Fruit fly (Drosophila melanogaster) whole organism, embryonic: ENCODE results near the gene CG4009.
A peak's percentile ranks its signal among the peaks of the same experiment; 100 is the strongest.

ENCODE experiments used
- Atf3 ChIP-seq: fragments of 200-800 bp; sonication (Bioruptor generic); optimal IDR thresholded peaks from 3 replicates; lab custom pipeline; 2016; ENCODE audit warnings: missing biosample characterization, missing genetic modification characterization
- Awh ChIP-seq: fragments of 200-800 bp; sonication (Bioruptor generic); IDR thresholded peaks from 2 replicates; pipeline ENCODE4, ENCODE4 v1.3.6; 2022; ENCODE audit warnings: missing biosample characterization, missing genetic modification characterization
- BtbVII ChIP-seq: fragments of 200-800 bp; sonication (Bioruptor generic); optimal IDR thresholded peaks from 3 replicates; lab custom pipeline; 2017; ENCODE audit warnings: missing biosample characterization, mild to moderate bottlenecking, missing genetic modification characterization
- CG10267 ChIP-seq: fragments of 200-800 bp; sonication (Bioruptor generic); optimal IDR thresholded peaks from 2 replicates; lab custom pipeline; 2018; ENCODE audit warnings: missing biosample characterization, mild to moderate bottlenecking, missing genetic modification characterization, moderate library complexity
- CG10979 ChIP-seq: fragments of 200-800 bp; sonication (Bioruptor generic); optimal IDR thresholded peaks from 2 replicates; lab custom pipeline; 2018; ENCODE audit warnings: missing biosample characterization, mild to moderate bottlenecking, missing genetic modification characterization, moderate library complexity
- CG11247 ChIP-seq: fragments of 200-800 bp; sonication (Bioruptor generic); IDR thresholded peaks from 2 replicates; pipeline ENCODE4 v1.3.6; 2022; ENCODE audit warnings: missing biosample characterization, missing genetic modification characterization
- CG12236 ChIP-seq: fragments of 200-800 bp; sonication (Bioruptor generic); optimal IDR thresholded peaks from 2 replicates; lab custom pipeline; 2016; ENCODE audit warnings: missing biosample characterization, missing genetic modification characterization
- CG13287 ChIP-seq: fragments of 200-800 bp; sonication (Bioruptor generic); IDR thresholded peaks from 2 replicates; pipeline ENCODE4 v1.3.6; 2022; ENCODE audit warnings: missing biosample characterization, missing genetic modification characterization; ENCODE audit not compliant: partially characterized antibody
- CG16779 ChIP-seq: fragments of 200-800 bp; sonication (Bioruptor generic); IDR thresholded peaks from 2 replicates; pipeline ENCODE4 v1.3.6; 2022; ENCODE audit warnings: missing biosample characterization, missing genetic modification characterization
- CG16813 ChIP-seq: fragments of 200-800 bp; sonication (Bioruptor generic); IDR thresholded peaks from 3 replicates; pipeline ENCODE4 v1.3.6; 2022; ENCODE audit warnings: missing biosample characterization, missing genetic modification characterization; ENCODE audit not compliant: partially characterized antibody
- CG1792 ChIP-seq: fragments of 200-800 bp; sonication (Bioruptor generic); optimal IDR thresholded peaks from 2 replicates; lab custom pipeline; 2016; ENCODE audit warnings: missing biosample characterization, missing genetic modification characterization
- CG2875 ChIP-seq: fragments of 200-800 bp; sonication (Bioruptor generic); optimal IDR thresholded peaks from 2 replicates; lab custom pipeline; 2017; ENCODE audit warnings: missing biosample characterization, mild to moderate bottlenecking, missing genetic modification characterization, missing genetic modification reagents
- CG2889 ChIP-seq: fragments of 200-800 bp; sonication (Bioruptor generic); IDR thresholded peaks from 3 replicates; pipeline ENCODE4 v1.3.6; 2022; ENCODE audit warnings: missing biosample characterization, missing genetic modification characterization
- CG6272 ChIP-seq: fragments of 200-800 bp; sonication (Bioruptor generic); IDR thresholded peaks from 2 replicates; pipeline ENCODE4 v1.3.6; 2022; ENCODE audit warnings: missing biosample characterization, missing genetic modification characterization
- CG6689 ChIP-seq: fragments of 200-800 bp; sonication (Bioruptor generic); IDR thresholded peaks from 2 replicates; pipeline ENCODE4 v1.3.6; 2022; ENCODE audit warnings: missing biosample characterization, missing genetic modification characterization
- CG7271 ChIP-seq: fragments of 200-800 bp; sonication (Bioruptor generic); optimal IDR thresholded peaks from 2 replicates; lab custom pipeline; 2018; ENCODE audit warnings: missing biosample characterization, mild to moderate bottlenecking, missing genetic modification characterization, moderate library complexity
- CG7987 ChIP-seq: fragments of 200-800 bp; sonication (Bioruptor generic); optimal IDR thresholded peaks from 2 replicates; lab custom pipeline; 2018; ENCODE audit warnings: missing biosample characterization, mild to moderate bottlenecking, missing genetic modification characterization, moderate library complexity
- CkIIα-i1 ChIP-seq: fragments of 200-800 bp; sonication (Bioruptor generic); IDR thresholded peaks from 2 replicates; pipeline ENCODE4 v1.3.6; 2022; ENCODE audit warnings: missing biosample characterization, missing genetic modification characterization
- CoRest ChIP-seq: fragments of 200-800 bp; sonication (Bioruptor generic); optimal IDR thresholded peaks from 3 replicates; lab custom pipeline; 2018; ENCODE audit warnings: missing biosample characterization, mild to moderate bottlenecking, missing genetic modification characterization, moderate library complexity
- CrebB ChIP-seq: fragments of 200-800 bp; sonication (Bioruptor generic); optimal IDR thresholded peaks from 3 replicates; lab custom pipeline; 2018; ENCODE audit warnings: missing biosample characterization, mild to moderate bottlenecking, missing genetic modification characterization
- E2f2 ChIP-seq: fragments of 200-800 bp; sonication (Bioruptor generic); IDR thresholded peaks from 2 replicates; pipeline ENCODE4 v1.3.6; 2022; ENCODE audit warnings: missing biosample characterization, missing genetic modification characterization
- HLH3B ChIP-seq: fragments of 200-800 bp; sonication (Bioruptor generic); IDR thresholded peaks from 2 replicates; pipeline ENCODE4 v1.3.6; 2022; ENCODE audit warnings: missing biosample characterization, missing genetic modification characterization
- HLH4C ChIP-seq: fragments of 200-800 bp; sonication (Bioruptor generic); IDR thresholded peaks from 3 replicates; pipeline ENCODE4 v1.3.6; 2022; ENCODE audit warnings: missing biosample characterization, missing genetic modification characterization; ENCODE audit not compliant: partially characterized antibody
- Hey ChIP-seq: fragments of 200-800 bp; sonication (Bioruptor generic); optimal IDR thresholded peaks from 3 replicates; lab custom pipeline; 2018; ENCODE audit warnings: missing biosample characterization, mild to moderate bottlenecking, missing genetic modification characterization
- Hmr ChIP-seq: fragments of 200-800 bp; sonication (Bioruptor generic); optimal IDR thresholded peaks from 3 replicates; lab custom pipeline; 2017; ENCODE audit warnings: mild to moderate bottlenecking, missing biosample characterization, missing genetic modification reagents, missing genetic modification characterization
- Hr3 ChIP-seq: fragments of 200-800 bp; sonication (Bioruptor generic); optimal IDR thresholded peaks from 3 replicates; lab custom pipeline; 2016; ENCODE audit warnings: missing biosample characterization, missing genetic modification characterization
- Hr39 ChIP-seq: fragments of >200 bp; optimal IDR thresholded peaks from 2 replicates; lab custom pipeline; 2017
- NFAT ChIP-seq: fragments of 200-800 bp; sonication (Bioruptor generic); IDR thresholded peaks from 2 replicates; pipeline ENCODE4 v1.3.6; 2022; ENCODE audit warnings: missing biosample characterization, missing genetic modification characterization
- Ravus ChIP-seq: fragments of 200-800 bp; sonication (Bioruptor generic); IDR thresholded peaks from 2 replicates; pipeline ENCODE4 v1.3.6; 2022; ENCODE audit warnings: missing biosample characterization, missing genetic modification characterization
- Ssrp ChIP-seq: fragments of 200-800 bp; sonication (Bioruptor generic); optimal IDR thresholded peaks from 2 replicates; lab custom pipeline; 2018; ENCODE audit warnings: missing biosample characterization, mild to moderate bottlenecking, missing genetic modification characterization, moderate library complexity
- bcd ChIP-seq: fragments of 200-800 bp; sonication (Bioruptor generic); optimal IDR thresholded peaks from 2 replicates; lab custom pipeline; 2017; ENCODE audit warnings: missing biosample characterization, mild to moderate bottlenecking, missing genetic modification characterization
- bowl ChIP-seq: fragments of 200-800 bp; sonication (Bioruptor generic); IDR thresholded peaks from 2 replicates; pipeline ENCODE4 v1.3.6; 2022; ENCODE audit warnings: missing biosample characterization, missing genetic modification characterization
- crc ChIP-seq: fragments of 200-800 bp; sonication (Bioruptor generic); optimal IDR thresholded peaks from 2 replicates; lab custom pipeline; 2016; ENCODE audit warnings: missing biosample characterization, missing genetic modification characterization
- cwo ChIP-seq: fragments of 200-800 bp; sonication (Bioruptor generic); optimal IDR thresholded peaks from 3 replicates; lab custom pipeline; 2017; ENCODE audit warnings: missing biosample characterization, missing genetic modification characterization, mild to moderate bottlenecking, moderate library complexity, missing genetic modification reagents
- dpn ChIP-seq, 2 experiments: fragments of 200-800 bp; sonication (Bioruptor generic); optimal IDR thresholded peaks; 3 replicates each; lab custom pipeline; 2016; ENCODE audit warnings: missing biosample characterization in 2 of 2, missing genetic modification characterization in 2 of 2
- fd102C ChIP-seq: fragments of 200-800 bp; sonication (Bioruptor generic); optimal IDR thresholded peaks from 2 replicates; lab custom pipeline; 2018; ENCODE audit warnings: missing biosample characterization, mild to moderate bottlenecking, missing genetic modification characterization, moderate library complexity
- fd96Cb ChIP-seq: fragments of 200-800 bp; sonication (Bioruptor generic); optimal IDR thresholded peaks from 2 replicates; lab custom pipeline; 2018; ENCODE audit warnings: missing biosample characterization, mild to moderate bottlenecking, missing genetic modification characterization, moderate library complexity
- hb ChIP-seq: fragments of 200-800 bp; sonication (Bioruptor generic); IDR thresholded peaks from 3 replicates; pipeline ENCODE4 v1.3.6; 2022; ENCODE audit warnings: missing biosample characterization, missing genetic modification characterization; ENCODE audit not compliant: partially characterized antibody
- kni ChIP-seq: fragments of 200-800 bp; sonication (Bioruptor generic); optimal IDR thresholded peaks from 3 replicates; lab custom pipeline; 2017; ENCODE audit warnings: mild to moderate bottlenecking, missing biosample characterization, missing genetic modification reagents, missing genetic modification characterization
- lilli ChIP-seq: fragments of 200-800 bp; sonication (Bioruptor generic); optimal IDR thresholded peaks from 3 replicates; lab custom pipeline; 2016; ENCODE audit warnings: missing biosample characterization, missing genetic modification characterization
- lov ChIP-seq, 2 experiments: fragments of 200-800 bp in 1 of 2; fragments of >200 bp in 1 of 2; sonication (Bioruptor generic) in 1 of 2; IDR thresholded peaks in 1 of 2; optimal IDR thresholded peaks in 1 of 2; 2 replicates in 1 of 2; 3 replicates in 1 of 2; pipeline versions ENCODE4 v1.3.6 to Lab custom; 2017 to 2022; ENCODE audit warnings: missing biosample characterization in 1 of 2, missing genetic modification characterization in 1 of 2
- nmo ChIP-seq: fragments of 200-800 bp; sonication (Bioruptor generic); optimal IDR thresholded peaks from 2 replicates; lab custom pipeline; 2018; ENCODE audit warnings: missing biosample characterization, mild to moderate bottlenecking, missing genetic modification characterization, moderate library complexity
- oc ChIP-seq: fragments of 200-800 bp; sonication (Bioruptor generic); optimal IDR thresholded peaks from 2 replicates; lab custom pipeline; 2018; ENCODE audit warnings: missing biosample characterization, mild to moderate bottlenecking, missing genetic modification characterization, moderate library complexity
- pb ChIP-seq: fragments of 200-800 bp; sonication (Bioruptor generic); optimal IDR thresholded peaks from 3 replicates; lab custom pipeline; 2016; ENCODE audit warnings: missing biosample characterization, missing genetic modification characterization
- rib ChIP-seq: fragments of 200-800 bp; sonication (Bioruptor generic); IDR thresholded peaks from 2 replicates; pipeline ENCODE4 v1.3.6; 2022; ENCODE audit warnings: missing biosample characterization, missing genetic modification characterization
- schlank ChIP-seq: fragments of 200-800 bp; sonication (Bioruptor generic); optimal IDR thresholded peaks from 2 replicates; lab custom pipeline; 2018; ENCODE audit warnings: missing biosample characterization, mild to moderate bottlenecking, missing genetic modification characterization
- sens-2 ChIP-seq: fragments of 200-800 bp; sonication (Bioruptor generic); IDR thresholded peaks from 2 replicates; pipeline ENCODE4 v1.3.6; 2022; ENCODE audit warnings: missing biosample characterization, missing genetic modification characterization
- sug ChIP-seq: fragments of 200-800 bp; optimal IDR thresholded peaks from 2 replicates; lab custom pipeline; 2019; ENCODE audit warnings: missing biosample characterization, mild to moderate bottlenecking, missing genetic modification characterization, moderate library complexity
- tna ChIP-seq: fragments of 200-800 bp; sonication (Bioruptor generic); IDR thresholded peaks from 2 replicates; pipeline ENCODE4 v1.3.6; 2022; ENCODE audit warnings: missing biosample characterization, missing genetic modification characterization; ENCODE audit not compliant: partially characterized antibody
- vnd ChIP-seq: fragments of 200-800 bp; sonication (Bioruptor generic); IDR thresholded peaks from 3 replicates; pipeline ENCODE4 v1.3.6; 2022; ENCODE audit warnings: missing biosample characterization, missing genetic modification characterization; ENCODE audit not compliant: partially characterized antibody

CG4009 gene

dm6 chr3R:17077968-17078417, 42.1 kb upstream of the CG4009 start (continued):
- TF ChIP-seq CG2889 (no peak), E2f2 (GFP tag; lab: Robert Waterston, UW) (no peak), bcd (GFP tag; lab: Kevin White, UChicago) (no peak), Hey (tag; lab: Kevin White, UChicago) (no peak), dpn (GFP tag; optimal IDR thresholded peaks at IDR 0.05; lab: Kevin White, UChicago) (no peak), Ravus (GFP tag; lab: Robert Waterston, UW) (no peak), Hr39 (lab: Kevin White, UChicago) (no peak), CG12236 (GFP tag; lab: Kevin White, UChicago) (no peak), CG6689 (GFP tag; lab: Robert Waterston, UW) (no peak), CkIIα-i1 (GFP tag; lab: Robert Waterston, UW) (no peak), cwo (GFP tag; lab: Kevin White, UChicago) (peak; percentile 79), tna (peak; percentile 36; the same call in 1 of the 2 replicates), kni (GFP tag; lab: Kevin White, UChicago) (peak; percentile 39), nmo (GFP tag; lab: Kevin White, UChicago) (no peak), lov (optimal IDR thresholded peaks at IDR 0.05; lab: Kevin White, UChicago) (no peak), lov (GFP tag; IDR thresholded peaks at IDR 0.05; lab: Robert Waterston, UW) (0 out of 3 replicates have a peak, but pooled peaks have one; percentile 18), rib (GFP tag; lab: Robert Waterston, UW) (peak; percentile 71), hb (GFP tag; lab: Robert Waterston, UW) (no peak), BtbVII (GFP tag; lab: Kevin White, UChicago) (peak; percentile 19), fd96Cb (no peak), crc (GFP tag; lab: Kevin White, UChicago) (no peak), Ssrp (tag; lab: Kevin White, UChicago) (no peak), CrebB (tag; lab: Kevin White, UChicago) (peak; percentile 44), vnd (GFP tag; lab: Robert Waterston, UW) (no peak), lilli (peak; percentile 7), CG10979 (tag; lab: Kevin White, UChicago) (no peak), Hr3 (no peak), Awh (GFP tag; lab: Robert Waterston, UW) (no peak), CG10267 (tag; lab: Kevin White, UChicago) (no peak), sens-2 (GFP tag; lab: Robert Waterston, UW) (no peak), CG16779 (GFP tag; lab: Robert Waterston, UW) (no peak), schlank (tag; lab: Kevin White, UChicago) (no peak), CG11247 (GFP tag; lab: Robert Waterston, UW) (no peak), CG7271 (tag; lab: Kevin White, UChicago) (no peak), sug (tag; lab: Kevin White, UChicago) (peak; percentile 90), HLH4C (GFP tag; lab: Robert Waterston, UW) (no peak), CG16813 (GFP tag; lab: Robert Waterston, UW) (no peak), Atf3 (GFP tag; lab: Kevin White, UChicago) (no peak), oc (tag; lab: Kevin White, UChicago) (no peak), fd102C (GFP tag; lab: Kevin White, UChicago) (no peak), pb (GFP tag; lab: Kevin White, UChicago) (no peak), NFAT (peak; percentile 4; the same call in 1 of the 2 replicates), CG7987 (peak; percentile 78), bowl (0 out of 2 replicates have a peak, but pooled peaks have one; percentile 31), CG13287 (no peak; the same call in 1 of the 2 replicates), CoRest (tag; lab: Kevin White, UChicago) (no peak), Hmr (GFP tag; lab: Kevin White, UChicago) (peak; percentile 19), HLH3B (GFP tag; lab: Robert Waterston, UW) (peak; percentile 43; the same call in 1 of the 2 replicates), CG6272 (GFP tag; lab: Robert Waterston, UW) (no peak), CG1792 (GFP tag; lab: Kevin White, UChicago) (no peak), CG2875 (no peak)
